Worm (Caenorhabditis elegans): ENCODE results near the gene R11H6.2.

The R11H6.2 gene

ce11 chrV:14597681-14598184, at the start of gene R11H6.2:
TSS of gene R11H6.2 (plus strand) at chrV:14598006.
- TF ChIP-seq ceh-34 (tag; optimal IDR thresholded peaks at IDR 0.05), result no peak
- no peak for TF ChIP-seq ahr-1 (tag; optimal IDR thresholded peaks at IDR 0.05)
- no peak for TF ChIP-seq K02D7.2 (tag; optimal IDR thresholded peaks at IDR 0.05)
- TF ChIP-seq sdc-2 (tag; optimal IDR thresholded peaks at IDR 0.05), result no peak
- no peak for TF ChIP-seq ceh-14 (tag; optimal IDR thresholded peaks at IDR 0.05)
- TF ChIP-seq pat-9 (tag; optimal IDR thresholded peaks at IDR 0.05), result no peak
- TF ChIP-seq zip-5 (tag; optimal IDR thresholded peaks at IDR 0.05), result no peak
- no peak for TF ChIP-seq ceh-22 (tag; optimal IDR thresholded peaks at IDR 0.05)
- TF ChIP-seq pax-1 (tag; optimal IDR thresholded peaks at IDR 0.05), result no peak
- TF ChIP-seq ceh-31 (tag; optimal IDR thresholded peaks at IDR 0.05), result no peak
- no peak for TF ChIP-seq C08G9.2 (tag; optimal IDR thresholded peaks at IDR 0.05)
- no peak for TF ChIP-seq C38D4.7 (GFP tag; optimal IDR thresholded peaks at IDR 0.05)
- no peak for TF ChIP-seq unc-55 (GFP tag; optimal IDR thresholded peaks at IDR 0.05)
- TF ChIP-seq ztf-16 (tag; optimal IDR thresholded peaks at IDR 0.05), result no peak

DNA sequence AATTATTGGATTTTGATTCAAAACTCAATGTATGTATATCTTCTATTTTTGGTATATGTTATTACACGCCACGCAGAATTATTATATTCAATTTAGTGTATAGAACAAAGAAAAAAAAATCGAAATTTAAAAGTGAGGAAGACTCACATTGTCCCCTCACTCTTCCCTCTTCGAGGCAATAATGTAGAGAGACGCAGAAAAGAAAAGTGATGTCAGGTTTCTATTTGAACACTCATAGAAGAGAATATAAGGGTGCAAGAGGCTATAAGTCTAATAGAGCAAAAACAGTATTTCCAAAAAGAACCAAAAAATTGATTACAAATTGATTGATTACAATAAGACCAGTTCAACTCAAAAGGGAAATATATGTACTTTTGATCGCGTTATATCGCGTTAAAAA, 49.3 kb upstream of the R11H6.2 start:
- no peak for TF ChIP-seq F13H6.1 (tag; optimal IDR thresholded peaks at IDR 0.05)
- TF ChIP-seq ceh-34 (tag; optimal IDR thresholded peaks at IDR 0.05), result peak; percentile 66

ce11 chrV:14556187-14556586, 41.6 kb upstream of the R11H6.2 start, which contains the start of gene srg-47:
TSS of gene srg-47 (minus strand) at chrV:14556287.
- TF ChIP-seq gmeb-2 (tag; optimal IDR thresholded peaks at IDR 0.05) (no peak), Y22D7AL.16 (tag; optimal IDR thresholded peaks at IDR 0.05) (no peak), nfya-1 (tag; optimal IDR thresholded peaks at IDR 0.05) (no peak), mec-3 (tag; optimal IDR thresholded peaks at IDR 0.05; ENCODE audit: borderline replicate concordance) (no peak), unc-55 (GFP tag; optimal IDR thresholded peaks at IDR 0.05) (no peak), ceh-19 (GFP tag; optimal IDR thresholded peaks at IDR 0.05) (no peak), K09A11.1 (tag; optimal IDR thresholded peaks at IDR 0.05; ENCODE audit: insufficient read depth) (no peak), ceh-48 (tag; optimal IDR thresholded peaks at IDR 0.05) (no peak), syd-9 (tag; optimal IDR thresholded peaks at IDR 0.05) (no peak), T23F11.4 (GFP tag; optimal IDR thresholded peaks at IDR 0.05) (no peak)

ce11 chrV:14558757-14559156, 39.0 kb upstream of the R11H6.2 start, which contains the start of gene C53A5.9:
TSS of gene C53A5.9 (minus strand) at chrV:14558857.
- no peak for TF ChIP-seq madf-2 (tag; optimal IDR thresholded peaks at IDR 0.05)
- TF ChIP-seq gmeb-2 (tag; optimal IDR thresholded peaks at IDR 0.05), result no peak
- TF ChIP-seq ceh-34 (tag; optimal IDR thresholded peaks at IDR 0.05), result no peak
- TF ChIP-seq C38D4.7 (GFP tag; optimal IDR thresholded peaks at IDR 0.05), result no peak
- TF ChIP-seq ttx-3 (tag; optimal IDR thresholded peaks at IDR 0.05), result no peak
- TF ChIP-seq unc-86 (tag; optimal IDR thresholded peaks at IDR 0.05), result no peak
- TF ChIP-seq ceh-9 (tag; optimal IDR thresholded peaks at IDR 0.05), result no peak
- TF ChIP-seq tbx-7 (tag; optimal IDR thresholded peaks at IDR 0.05), result no peak
- TF ChIP-seq ztf-16 (tag; optimal IDR thresholded peaks at IDR 0.05), result no peak
- TF ChIP-seq K02D7.2 (tag; optimal IDR thresholded peaks at IDR 0.05), result no peak
- TF ChIP-seq nhr-232 (tag; optimal IDR thresholded peaks at IDR 0.05), result no peak
- no peak for TF ChIP-seq hlh-15 (tag; optimal IDR thresholded peaks at IDR 0.05)

- TF ChIP-seq hlh-13 (GFP tag; optimal IDR thresholded peaks at IDR 0.05) (no peak), pag-3 (tag; optimal IDR thresholded peaks at IDR 0.05; ENCODE audit: borderline replicate concordance) (no peak), ceh-31 (tag; optimal IDR thresholded peaks at IDR 0.05) (no peak), pha-4 (tag; optimal IDR thresholded peaks at IDR 0.05) (no peak), pat-9 (tag; optimal IDR thresholded peaks at IDR 0.05) (no peak), ceh-14 (tag; optimal IDR thresholded peaks at IDR 0.05) (no peak), sdc-2 (tag; optimal IDR thresholded peaks at IDR 0.05) (no peak), tbx-2 (tag; optimal IDR thresholded peaks at IDR 0.05) (no peak), hlh-6 (tag; optimal IDR thresholded peaks at IDR 0.05) (no peak), ceh-45 (GFP tag; IDR thresholded peaks at IDR 0.05) (no peak), hlh-8 (tag; optimal IDR thresholded peaks at IDR 0.05) (no peak), K09A11.1 (tag; optimal IDR thresholded peaks at IDR 0.05; ENCODE audit: insufficient read depth) (no peak), ceh-22 (tag; optimal IDR thresholded peaks at IDR 0.05) (no peak), syd-9 (tag; optimal IDR thresholded peaks at IDR 0.05) (no peak)
Measured at ce11 chrV:14559312-14559711, 38.5 kb upstream of the R11H6.2 start, which contains the start of gene srt-32. TSS of gene srt-32 (plus strand) at chrV:14559612.

All from whole organism, late embryonic.